Fruit fly (Drosophila melanogaster) whole organism, embryonic: ENCODE results near the gene CG5758.
A peak's percentile ranks its signal among the peaks of the same experiment; 100 is the strongest.

ENCODE experiments used
- BtbVII ChIP-seq: fragments of 200-800 bp; sonication (Bioruptor generic); optimal IDR thresholded peaks from 3 replicates; lab custom pipeline; 2017; ENCODE audit warnings: missing biosample characterization, mild to moderate bottlenecking, missing genetic modification characterization
- CG10654 ChIP-seq: fragments of 200-800 bp; sonication (Bioruptor generic); optimal IDR thresholded peaks from 2 replicates; lab custom pipeline; 2016; ENCODE audit warnings: missing biosample characterization, missing genetic modification characterization
- CG10979 ChIP-seq: fragments of 200-800 bp; sonication (Bioruptor generic); optimal IDR thresholded peaks from 2 replicates; lab custom pipeline; 2018; ENCODE audit warnings: missing biosample characterization, mild to moderate bottlenecking, missing genetic modification characterization, moderate library complexity
- CG12391 ChIP-seq: fragments of 200-800 bp; sonication (Bioruptor generic); optimal IDR thresholded peaks from 3 replicates; lab custom pipeline; 2018; ENCODE audit warnings: missing biosample characterization, mild to moderate bottlenecking, missing genetic modification characterization, moderate library complexity
- CG12769 ChIP-seq: fragments of 200-800 bp; sonication (Bioruptor generic); optimal IDR thresholded peaks from 2 replicates; lab custom pipeline; 2019; ENCODE audit warnings: missing biosample characterization, mild to moderate bottlenecking, missing genetic modification characterization, moderate library complexity
- CG13624 ChIP-seq: fragments of 200-800 bp; sonication (Bioruptor generic); optimal IDR thresholded peaks from 2 replicates; lab custom pipeline; 2016; ENCODE audit warnings: missing biosample characterization, missing genetic modification characterization
- CG13775 ChIP-seq: fragments of 200-800 bp; sonication (Bioruptor generic); optimal IDR thresholded peaks from 3 replicates; lab custom pipeline; 2017; ENCODE audit warnings: missing biosample characterization, mild to moderate bottlenecking, missing genetic modification characterization
- CG14965 ChIP-seq: fragments of 200-800 bp; sonication (Bioruptor generic); optimal IDR thresholded peaks from 2 replicates; lab custom pipeline; 2016; ENCODE audit warnings: missing biosample characterization, missing genetic modification characterization, borderline replicate concordance
- CG17912 ChIP-seq: fragments of 200-800 bp; sonication (Bioruptor generic); optimal IDR thresholded peaks from 2 replicates; lab custom pipeline; 2018; ENCODE audit warnings: missing biosample characterization, mild to moderate bottlenecking, missing genetic modification characterization
- CG18262 ChIP-seq: fragments of 200-800 bp; optimal IDR thresholded peaks from 3 replicates; lab custom pipeline; 2019; ENCODE audit warnings: missing biosample characterization, mild to moderate bottlenecking, missing genetic modification characterization, moderate library complexity
- CG33557 ChIP-seq: fragments of 200-800 bp; sonication (Bioruptor generic); optimal IDR thresholded peaks from 2 replicates; lab custom pipeline; 2019; ENCODE audit warnings: missing biosample characterization, mild to moderate bottlenecking, missing genetic modification characterization, moderate library complexity
- CG34224 ChIP-seq: fragments of 200-800 bp; sonication (Bioruptor generic); IDR thresholded peaks from 3 replicates; pipeline ENCODE4 v1.3.6; 2022; ENCODE audit warnings: missing biosample characterization, missing genetic modification characterization; ENCODE audit not compliant: partially characterized antibody
- CG3847 ChIP-seq: fragments of 200-800 bp; sonication (Bioruptor generic); IDR thresholded peaks from 2 replicates; pipeline ENCODE4 v1.3.6; 2022; ENCODE audit warnings: missing biosample characterization, missing genetic modification characterization
- CG5953 ChIP-seq: fragments of 200-800 bp; sonication (Bioruptor generic); IDR thresholded peaks from 2 replicates; pipeline ENCODE4 v1.3.6; 2022; ENCODE audit warnings: missing biosample characterization, missing genetic modification characterization
- CG6272 ChIP-seq: fragments of 200-800 bp; sonication (Bioruptor generic); IDR thresholded peaks from 2 replicates; pipeline ENCODE4 v1.3.6; 2022; ENCODE audit warnings: missing biosample characterization, missing genetic modification characterization
- CG6791 ChIP-seq: fragments of 200-800 bp; sonication (Bioruptor generic); IDR thresholded peaks from 3 replicates; pipeline ENCODE4 v1.3.6; 2022; ENCODE audit warnings: missing biosample characterization, missing genetic modification characterization; ENCODE audit not compliant: partially characterized antibody
- CG7786 ChIP-seq: fragments of 200-800 bp; sonication (Bioruptor generic); optimal IDR thresholded peaks from 2 replicates; lab custom pipeline; 2016; ENCODE audit warnings: missing biosample characterization, missing genetic modification characterization
- CG7987 ChIP-seq: fragments of 200-800 bp; sonication (Bioruptor generic); optimal IDR thresholded peaks from 2 replicates; lab custom pipeline; 2018; ENCODE audit warnings: missing biosample characterization, mild to moderate bottlenecking, missing genetic modification characterization, moderate library complexity
- CG8388 ChIP-seq: fragments of 200-800 bp; sonication (Bioruptor generic); optimal IDR thresholded peaks from 2 replicates; lab custom pipeline; 2019; ENCODE audit warnings: missing biosample characterization, mild to moderate bottlenecking, missing genetic modification characterization, moderate library complexity
- CG8478 ChIP-seq: fragments of >200 bp; optimal IDR thresholded peaks from 2 replicates; lab custom pipeline; 2018
- CG9817 ChIP-seq: fragments of 200-800 bp; sonication (Bioruptor generic); optimal IDR thresholded peaks from 2 replicates; lab custom pipeline; 2018; ENCODE audit warnings: missing biosample characterization, mild to moderate bottlenecking, missing genetic modification characterization, moderate library complexity
- Dip3 ChIP-seq: fragments of 200-800 bp; sonication (Bioruptor generic); optimal IDR thresholded peaks from 3 replicates; lab custom pipeline; 2016; ENCODE audit warnings: missing biosample characterization, missing genetic modification characterization
- ERR ChIP-seq: fragments of 200-800 bp; sonication (Bioruptor generic); optimal IDR thresholded peaks from 2 replicates; lab custom pipeline; 2016; ENCODE audit warnings: missing biosample characterization, missing genetic modification characterization
- Ets97D ChIP-seq: fragments of 200-800 bp; sonication (Bioruptor generic); optimal IDR thresholded peaks from 3 replicates; lab custom pipeline; 2016; ENCODE audit warnings: missing biosample characterization, missing genetic modification characterization
- Lhr ChIP-seq: fragments of 200-800 bp; sonication (Bioruptor generic); optimal IDR thresholded peaks from 3 replicates; lab custom pipeline; 2017; ENCODE audit warnings: mild to moderate bottlenecking, missing biosample characterization, missing genetic modification reagents, missing genetic modification characterization
- Lpt ChIP-seq: fragments of >200 bp; optimal IDR thresholded peaks from 2 replicates; lab custom pipeline; 2018; ENCODE audit warnings: missing biosample characterization, missing genetic modification characterization
- MESR4 ChIP-seq: fragments of 200-800 bp; sonication (Bioruptor generic); optimal IDR thresholded peaks from 2 replicates; lab custom pipeline; 2018; ENCODE audit warnings: missing biosample characterization, mild to moderate bottlenecking, missing genetic modification characterization, moderate library complexity
- NC2α ChIP-seq: fragments of 200-800 bp; sonication (Bioruptor generic); optimal IDR thresholded peaks from 2 replicates; lab custom pipeline; 2016; ENCODE audit warnings: missing biosample characterization, missing genetic modification characterization
- Ssrp ChIP-seq: fragments of 200-800 bp; sonication (Bioruptor generic); optimal IDR thresholded peaks from 2 replicates; lab custom pipeline; 2018; ENCODE audit warnings: missing biosample characterization, mild to moderate bottlenecking, missing genetic modification characterization, moderate library complexity
- Stat92E ChIP-seq, 3 experiments: fragments of >200 bp in 2 of 3; fragments of 200-800 bp in 1 of 3; sonication (Bioruptor generic) in 1 of 3; optimal IDR thresholded peaks; 2 replicates each; lab custom pipeline; 2017 to 2019; ENCODE audit warnings: missing biosample characterization in 3 of 3, missing genetic modification characterization in 3 of 3, mild to moderate bottlenecking in 1 of 3, moderate library complexity in 1 of 3
- amos ChIP-seq: fragments of 200-800 bp; sonication (Bioruptor generic); IDR thresholded peaks from 2 replicates; pipeline ENCODE4 v1.3.6; 2022; ENCODE audit warnings: missing biosample characterization, missing genetic modification characterization; ENCODE audit not compliant: partially characterized antibody
- ap ChIP-seq: fragments of 200-800 bp; sonication (Bioruptor generic); IDR thresholded peaks from 2 replicates; pipeline ENCODE4 v1.3.6; 2022; ENCODE audit warnings: missing biosample characterization, missing genetic modification characterization
- ash1 ChIP-seq: fragments of 200-800 bp; sonication (Bioruptor generic); optimal IDR thresholded peaks from 2 replicates; lab custom pipeline; 2018; ENCODE audit warnings: missing biosample characterization, mild to moderate bottlenecking, missing genetic modification characterization
- br ChIP-seq: fragments of >200 bp; optimal IDR thresholded peaks from 2 replicates; lab custom pipeline; 2017
- cato ChIP-seq: fragments of 200-800 bp; sonication (Bioruptor generic); optimal IDR thresholded peaks from 2 replicates; lab custom pipeline; 2016; ENCODE audit warnings: missing biosample characterization, missing genetic modification characterization, borderline replicate concordance
- chm ChIP-seq: fragments of 200-800 bp; sonication (Bioruptor generic); IDR thresholded peaks from 2 replicates; pipeline ENCODE4 v1.3.6; 2022; ENCODE audit warnings: missing biosample characterization, missing genetic modification characterization
- chn ChIP-seq: fragments of 200-800 bp; sonication (Bioruptor generic); optimal IDR thresholded peaks from 2 replicates; lab custom pipeline; 2016; ENCODE audit warnings: missing biosample characterization, missing genetic modification characterization
- da ChIP-seq: fragments of 200-800 bp; sonication (Bioruptor generic); optimal IDR thresholded peaks from 2 replicates; lab custom pipeline; 2016; ENCODE audit warnings: missing biosample characterization, missing genetic modification characterization
- grau ChIP-seq: fragments of 200-800 bp; optimal IDR thresholded peaks from 3 replicates; lab custom pipeline; 2019; ENCODE audit warnings: missing biosample characterization, mild to moderate bottlenecking, missing genetic modification characterization, moderate library complexity
- hth ChIP-seq: fragments of >200 bp; optimal IDR thresholded peaks from 2 replicates; lab custom pipeline; 2017; ENCODE audit warnings: inconsistent platforms
- jing ChIP-seq: fragments of 200-800 bp; sonication (Bioruptor generic); optimal IDR thresholded peaks from 2 replicates; lab custom pipeline; 2018; ENCODE audit warnings: missing biosample characterization, mild to moderate bottlenecking, missing genetic modification characterization
- kah ChIP-seq: fragments of 200-800 bp; sonication (Bioruptor generic); optimal IDR thresholded peaks from 2 replicates; lab custom pipeline; 2018; ENCODE audit warnings: missing biosample characterization, mild to moderate bottlenecking, missing genetic modification characterization
- luna ChIP-seq: fragments of 200-800 bp; sonication (Bioruptor generic); optimal IDR thresholded peaks from 2 replicates; lab custom pipeline; 2016; ENCODE audit warnings: missing biosample characterization, missing genetic modification characterization
- nerfin-1 ChIP-seq: fragments of 200-800 bp; sonication (Bioruptor generic); optimal IDR thresholded peaks from 3 replicates; lab custom pipeline; 2019; ENCODE audit warnings: missing biosample characterization, mild to moderate bottlenecking, missing genetic modification characterization, moderate library complexity
- so ChIP-seq: fragments of 200-800 bp; sonication (Bioruptor generic); IDR thresholded peaks from 3 replicates; pipeline ENCODE4 v1.3.6; 2022; ENCODE audit warnings: missing biosample characterization, missing genetic modification characterization
- tin ChIP-seq: fragments of 200-800 bp; sonication (Bioruptor generic); optimal IDR thresholded peaks from 3 replicates; lab custom pipeline; 2016; ENCODE audit warnings: missing biosample characterization, missing genetic modification characterization
- unpg ChIP-seq: fragments of 200-800 bp; sonication (Bioruptor generic); optimal IDR thresholded peaks from 3 replicates; lab custom pipeline; 2018; ENCODE audit warnings: missing biosample characterization, mild to moderate bottlenecking, missing genetic modification characterization, moderate library complexity
- zen2 ChIP-seq: fragments of 200-800 bp; sonication (Bioruptor generic); IDR thresholded peaks from 3 replicates; pipeline ENCODE4 v1.3.6; 2022; ENCODE audit warnings: missing biosample characterization, missing genetic modification characterization; ENCODE audit not compliant: partially characterized antibody
- zf30C ChIP-seq: fragments of 200-800 bp; sonication (Bioruptor generic); optimal IDR thresholded peaks from 3 replicates; lab custom pipeline; 2018; ENCODE audit warnings: missing biosample characterization, mild to moderate bottlenecking, missing genetic modification characterization
- zfh2 ChIP-seq: fragments of 200-800 bp; sonication (Bioruptor generic); optimal IDR thresholded peaks from 2 replicates; lab custom pipeline; 2016; ENCODE audit warnings: missing biosample characterization, missing genetic modification characterization

Gene CG5758

DNA sequence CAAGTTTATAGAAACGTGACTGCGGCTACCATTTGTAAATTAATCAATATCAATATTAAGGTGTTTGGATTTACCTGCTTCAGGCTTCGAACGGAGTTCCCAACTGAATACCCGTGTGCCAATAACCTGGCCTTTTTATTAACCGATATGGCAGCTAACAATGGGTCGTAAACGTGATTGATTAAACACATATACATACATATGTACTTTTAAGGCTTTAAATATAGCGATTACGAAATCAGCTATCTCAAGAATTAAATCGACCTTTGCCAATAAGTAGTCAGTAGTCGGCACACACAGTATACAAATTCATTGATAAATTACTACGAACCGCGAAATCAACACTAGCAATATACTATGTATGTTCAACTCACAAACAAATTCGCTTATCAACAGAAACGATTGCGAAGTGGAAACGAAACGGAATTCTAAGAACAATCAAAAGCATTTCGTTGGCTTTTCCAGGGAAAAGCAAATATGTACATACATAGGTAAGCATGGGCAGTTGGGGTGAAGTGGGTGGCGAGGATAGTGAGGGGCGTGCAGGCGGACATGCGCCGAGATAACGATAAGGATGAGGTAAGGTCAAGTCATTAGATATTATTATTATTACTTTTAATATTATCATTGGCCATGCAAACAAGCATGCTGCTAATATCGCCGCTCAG, 28.9 kb downstream of the CG5758 start (continued):
- TF ChIP-seq nerfin-1 (tag; lab: Kevin White, UChicago) (peak; percentile 66), CG34224 (GFP tag; lab: Robert Waterston, UW) (no peak), CG8388 (GFP tag; lab: Kevin White, UChicago) (peak; percentile 10), CG13624 (GFP tag; lab: Kevin White, UChicago) (no peak), CG7987 (peak; percentile 95), luna (no peak), BtbVII (GFP tag; lab: Kevin White, UChicago) (peak; percentile 75), br (no peak), CG33557 (GFP tag; lab: Kevin White, UChicago) (peak; percentile 81), CG12769 (tag; lab: Kevin White, UChicago) (peak; percentile 51), CG10654 (GFP tag; lab: Kevin White, UChicago) (peak; percentile 54), CG8478 (lab: Kevin White, UChicago) (no peak), amos (no peak; the same call in 1 of the 2 replicates), Lhr (GFP tag; lab: Kevin White, UChicago) (peak; percentile 57), chn (GFP tag; lab: Kevin White, UChicago) (no peak), jing (GFP tag; lab: Kevin White, UChicago) (peak; percentile 22), CG17912 (GFP tag; lab: Kevin White, UChicago) (peak; percentile 60), CG5953 (peak; percentile 67; the same call in 1 of the 2 replicates), Stat92E (GFP tag; optimal IDR thresholded peaks at IDR 0.05; lab: Kevin White, UChicago) (peak in 1 of 3 experiments; percentile 88), zfh2 (GFP tag; lab: Kevin White, UChicago) (no peak), CG18262 (tag; lab: Kevin White, UChicago) (peak; percentile 53), da (GFP tag; lab: Kevin White, UChicago) (no peak), Ets97D (GFP tag; lab: Kevin White, UChicago) (no peak), CG9817 (tag; lab: Kevin White, UChicago) (peak; percentile 4), kah (GFP tag; lab: Kevin White, UChicago) (peak; percentile 45), unpg (GFP tag; lab: Kevin White, UChicago) (peak; percentile 41), zen2 (GFP tag; lab: Robert Waterston, UW) (no peak), Ssrp (no peak), CG3847 (GFP tag; lab: Robert Waterston, UW) (no peak), Lpt (GFP tag; lab: Kevin White, UChicago) (no peak), CG10979 (tag; lab: Kevin White, UChicago) (peak; percentile 31), chm (GFP tag; lab: Robert Waterston, UW) (peak; percentile 79), so (GFP tag; lab: Robert Waterston, UW) (peak; percentile 82; the same call in 2 of the 3 replicates), grau (tag; lab: Kevin White, UChicago) (peak; percentile 43), Dip3 (GFP tag; lab: Kevin White, UChicago) (no peak), CG12391 (tag; lab: Kevin White, UChicago) (no peak), ap (GFP tag; lab: Robert Waterston, UW) (no peak), NC2α (no peak), ash1 (GFP tag; lab: Kevin White, UChicago) (peak; percentile 84), CG7786 (GFP tag; lab: Kevin White, UChicago) (no peak), MESR4 (GFP tag; lab: Kevin White, UChicago) (peak; percentile 14), zf30C (no peak), CG6272 (no peak), CG6791 (GFP tag; lab: Robert Waterston, UW) (no peak), CG13775 (GFP tag; lab: Kevin White, UChicago) (peak; percentile 33), tin (GFP tag; lab: Kevin White, UChicago) (no peak), CG14965 (GFP tag; lab: Kevin White, UChicago) (no peak), hth (no peak), ERR (GFP tag; lab: Kevin White, UChicago) (no peak), cato (GFP tag; lab: Kevin White, UChicago) (no peak)
